Fruit fly (Drosophila melanogaster) S2 (cell line): ENCODE measurements around the gene CG4297.

Source experiments
- CG8478 ChIP-seq: fragments of >200 bp; optimal IDR thresholded peaks from 2 replicates; lab custom pipeline; 2018
- CTCF ChIP-seq, 2 experiments: fragments of >200 bp; optimal IDR thresholded peaks; 2 replicates each; lab custom pipeline; 2018

- TF ChIP-seq CG8478, result no peak
- TF ChIP-seq CTCF (optimal IDR thresholded peaks at IDR 0.05; lab: Kevin White, UChicago), result no peak
Measured at dm6 chr2L:497657-498473, 25.9 kb upstream of the CG4297 start.
